Worm (Caenorhabditis elegans) whole organism, young adult: ENCODE measurements around the gene pcrg-1.

ENCODE experiments used
- B0019.2 ChIP-seq: fragments of 200-800 bp; sonication (Bioruptor generic); conservative IDR thresholded peaks from 2 replicates; pipeline ENCODE4 v1.3.6; 2022; ENCODE audit warnings: missing genetic modification reagents, missing genetic modification characterization, missing compliant biosample characterization
- B0035.1 ChIP-seq: sonication (generic microtip); optimal IDR thresholded peaks from 2 replicates; lab custom pipeline; 2016; ENCODE audit warnings: missing genetic modification characterization, mild to moderate bottlenecking, missing compliant biosample characterization, missing genotype, missing genetic modification reagents
- F52B5.7 ChIP-seq: sonication (generic microtip); optimal IDR thresholded peaks from 2 replicates; lab custom pipeline; 2016; ENCODE audit warnings: mild to moderate bottlenecking, missing genetic modification characterization, missing compliant biosample characterization
- F57A8.1 ChIP-seq: fragments of 200-800 bp; sonication (Bioruptor generic); optimal IDR thresholded peaks from 2 replicates; lab custom pipeline; 2018; ENCODE audit warnings: mild to moderate bottlenecking, missing genetic modification characterization, moderate library complexity, missing compliant biosample characterization
- F57C9.4 ChIP-seq: sonication (generic microtip); optimal IDR thresholded peaks from 2 replicates; lab custom pipeline; 2017; ENCODE audit warnings: mild to moderate bottlenecking, missing genetic modification characterization, missing compliant biosample characterization
- Y56A3A.18 ChIP-seq: fragments of 200-800 bp; sonication (Bioruptor generic); IDR thresholded peaks from 2 replicates; pipeline ENCODE4 v1.3.6; 2022; ENCODE audit warnings: missing genetic modification reagents, missing genetic modification characterization, missing compliant biosample characterization
- Y79H2A.3 ChIP-seq: fragments of 200-800 bp; sonication (Bioruptor generic); conservative IDR thresholded peaks from 2 replicates; pipeline ENCODE4 v1.3.6; 2022; ENCODE audit warnings: missing genetic modification reagents, missing genetic modification characterization, missing compliant biosample characterization
- ZK185.1 ChIP-seq: sonication (generic microtip); optimal IDR thresholded peaks from 2 replicates; lab custom pipeline; 2016; ENCODE audit warnings: mild to moderate bottlenecking, missing genetic modification characterization, missing compliant biosample characterization; ENCODE audit not compliant: poor library complexity, severe bottlenecking
- aptf-3 ChIP-seq: fragments of 200-800 bp; sonication (Bioruptor generic); IDR thresholded peaks from 2 replicates; pipeline ENCODE4 v1.3.6; 2022; ENCODE audit warnings: missing genetic modification characterization, missing compliant biosample characterization
- atf-7 ChIP-seq: sonication (generic microtip); optimal IDR thresholded peaks from 2 replicates; lab custom pipeline; 2017; ENCODE audit warnings: mild to moderate bottlenecking, missing genetic modification characterization, missing compliant biosample characterization
- athp-1 ChIP-seq: sonication (generic microtip); optimal IDR thresholded peaks from 2 replicates; lab custom pipeline; 2017; ENCODE audit warnings: mild to moderate bottlenecking, missing genetic modification characterization, missing compliant biosample characterization
- attf-3 ChIP-seq: fragments of 200-800 bp; sonication (Bioruptor generic); conservative IDR thresholded peaks from 2 replicates; pipeline ENCODE4 v1.3.6; 2022; ENCODE audit warnings: missing genetic modification reagents, missing genetic modification characterization, missing compliant biosample characterization
- bed-2 ChIP-seq: fragments of 200-800 bp; sonication (Bioruptor generic); IDR thresholded peaks from 2 replicates; pipeline ENCODE4 v1.3.6; 2022; ENCODE audit warnings: missing genetic modification reagents, missing genetic modification characterization, missing compliant biosample characterization
- ccch-3 ChIP-seq: fragments of 200-800 bp; sonication (Bioruptor generic); optimal IDR thresholded peaks from 2 replicates; lab custom pipeline; 2018; ENCODE audit warnings: mild to moderate bottlenecking, missing genetic modification characterization, missing compliant biosample characterization
- cebp-1 ChIP-seq, 2 experiments: fragments of 200-800 bp in 1 of 2; sonication (Bioruptor generic) in 1 of 2; sonication (generic microtip) in 1 of 2; IDR thresholded peaks in 1 of 2; optimal IDR thresholded peaks in 1 of 2; 2 replicates each; pipeline versions ENCODE4 v1.3.6 to Lab custom; 2017 to 2022; ENCODE audit warnings: missing compliant biosample characterization in 2 of 2, missing genetic modification characterization in 2 of 2, mild to moderate bottlenecking in 1 of 2, missing genetic modification reagents in 1 of 2, moderate library complexity in 1 of 2
- ceh-79 ChIP-seq: sonication (generic microtip); optimal IDR thresholded peaks from 2 replicates; lab custom pipeline; 2017; ENCODE audit warnings: mild to moderate bottlenecking, missing genetic modification characterization, missing compliant biosample characterization
- chd-7 ChIP-seq: sonication (generic microtip); optimal IDR thresholded peaks from 2 replicates; lab custom pipeline; 2016; ENCODE audit warnings: mild to moderate bottlenecking, missing genetic modification characterization, moderate library complexity, missing compliant biosample characterization
- dox-1 ChIP-seq: fragments of 200-800 bp; sonication (Bioruptor generic); IDR thresholded peaks from 2 replicates; pipeline ENCODE4 v1.3.6; 2022; ENCODE audit warnings: missing genetic modification reagents, missing genetic modification characterization, missing compliant biosample characterization
- fkh-3 ChIP-seq: sonication (generic microtip); optimal IDR thresholded peaks from 2 replicates; lab custom pipeline; 2016; ENCODE audit warnings: mild to moderate bottlenecking, missing genetic modification characterization, missing compliant biosample characterization
- gei-17 ChIP-seq: fragments of 200-800 bp; sonication (Bioruptor generic); optimal IDR thresholded peaks from 2 replicates; lab custom pipeline; 2018; ENCODE audit warnings: mild to moderate bottlenecking, missing genetic modification characterization, missing compliant biosample characterization
- hmg-1.2 ChIP-seq: fragments of 200-800 bp; sonication (Bioruptor generic); IDR thresholded peaks from 2 replicates; pipeline ENCODE4 v1.3.6; 2022; ENCODE audit warnings: missing genetic modification reagents, missing genetic modification characterization, missing compliant biosample characterization
- hmg-20 ChIP-seq: fragments of 200-800 bp; sonication (Bioruptor generic); IDR thresholded peaks from 2 replicates; pipeline ENCODE4 v1.3.6; 2022; ENCODE audit warnings: missing genetic modification reagents, missing genetic modification characterization, missing compliant biosample characterization
- hrde-1 ChIP-seq: sonication (generic microtip); optimal IDR thresholded peaks from 2 replicates; lab custom pipeline; 2016; ENCODE audit warnings: missing genetic modification characterization, mild to moderate bottlenecking, missing compliant biosample characterization, moderate library complexity, missing genotype, missing genetic modification reagents, borderline replicate concordance
- mcd-1 ChIP-seq: fragments of 200-800 bp; sonication (Bioruptor generic); IDR thresholded peaks from 2 replicates; pipeline ENCODE4 v1.3.6; 2022; ENCODE audit warnings: missing genetic modification reagents, missing genetic modification characterization, missing compliant biosample characterization
- nfya-2 ChIP-seq: fragments of 200-800 bp; sonication (Bioruptor generic); IDR thresholded peaks from 2 replicates; pipeline ENCODE4 v1.3.6; 2022; ENCODE audit warnings: missing genetic modification reagents, missing genetic modification characterization, missing compliant biosample characterization
- nhr-179 ChIP-seq: sonication (generic microtip); optimal IDR thresholded peaks from 2 replicates; lab custom pipeline; 2016; ENCODE audit warnings: mild to moderate bottlenecking, missing genetic modification characterization, missing compliant biosample characterization
- nhr-27 ChIP-seq: fragments of 200-800 bp; sonication (Bioruptor generic); optimal IDR thresholded peaks from 2 replicates; lab custom pipeline; 2018; ENCODE audit warnings: mild to moderate bottlenecking, missing genetic modification characterization, moderate library complexity, missing compliant biosample characterization
- rcor-1 ChIP-seq: fragments of 200-800 bp; sonication (Bioruptor generic); IDR thresholded peaks from 2 replicates; pipeline ENCODE4 v1.3.6; 2022; ENCODE audit warnings: missing genetic modification reagents, missing genetic modification characterization, missing compliant biosample characterization
- repo-1 ChIP-seq: sonication (generic microtip); optimal IDR thresholded peaks from 2 replicates; lab custom pipeline; 2017; ENCODE audit warnings: mild to moderate bottlenecking, missing genetic modification characterization, missing compliant biosample characterization
- sdz-38 ChIP-seq: sonication (generic microtip); optimal IDR thresholded peaks from 2 replicates; lab custom pipeline; 2016; ENCODE audit warnings: missing genotype, missing genetic modification characterization, missing compliant biosample characterization
- sea-2 ChIP-seq: fragments of 200-800 bp; sonication (Bioruptor generic); IDR thresholded peaks from 2 replicates; pipeline ENCODE4 v1.3.6; 2022; ENCODE audit warnings: missing genetic modification characterization, missing compliant biosample characterization
- snpc-1.1 ChIP-seq: sonication (generic microtip); optimal IDR thresholded peaks from 2 replicates; lab custom pipeline; 2017; ENCODE audit warnings: missing genetic modification characterization, mild to moderate bottlenecking, missing compliant biosample characterization, antibody characterized with exemption, moderate library complexity, missing genotype, missing genetic modification reagents; ENCODE audit not compliant: insufficient read depth
- xnd-1 ChIP-seq: sonication (generic microtip); optimal IDR thresholded peaks from 2 replicates; lab custom pipeline; 2016; ENCODE audit warnings: missing genotype, missing genetic modification reagents, missing genetic modification characterization, missing compliant biosample characterization
- zim-3 ChIP-seq: sonication (generic microtip); optimal IDR thresholded peaks from 2 replicates; lab custom pipeline; 2017; ENCODE audit warnings: mild to moderate bottlenecking, missing genetic modification characterization, moderate library complexity, missing compliant biosample characterization
- ztf-22 ChIP-seq: fragments of 200-800 bp; sonication (Bioruptor generic); optimal IDR thresholded peaks from 2 replicates; lab custom pipeline; 2018; ENCODE audit warnings: mild to moderate bottlenecking, missing genetic modification characterization, moderate library complexity, missing compliant biosample characterization
- ztf-3 ChIP-seq: fragments of 200-800 bp; sonication (Bioruptor generic); optimal IDR thresholded peaks from 2 replicates; lab custom pipeline; 2018; ENCODE audit warnings: mild to moderate bottlenecking, missing genetic modification characterization, missing compliant biosample characterization

The pcrg-1 gene

ce11 chrII:7186117-7186516 lies 14.2 kb upstream of the pcrg-1 start:
- no peak for TF ChIP-seq B0035.1 (tag; lab: Kevin White, UChicago)
- no peak for TF ChIP-seq nhr-27 (tag; lab: Kevin White, UChicago)
- no peak for TF ChIP-seq ceh-79 (tag; lab: Kevin White, UChicago)
- no peak for TF ChIP-seq athp-1 (tag; lab: Kevin White, UChicago)
- no peak for TF ChIP-seq rcor-1 (GFP tag; lab: Robert Waterston, UW)
- no peak for TF ChIP-seq attf-3 (GFP tag; lab: Robert Waterston, UW)
- no peak for TF ChIP-seq nfya-2 (GFP tag; lab: Robert Waterston, UW)
- no peak for TF ChIP-seq F52B5.7 (tag; lab: Kevin White, UChicago)
- TF ChIP-seq cebp-1 (GFP tag; IDR thresholded peaks at IDR 0.05; lab: Robert Waterston, UW) = no peak
- no peak for TF ChIP-seq cebp-1 (tag; optimal IDR thresholded peaks at IDR 0.05; lab: Kevin White, UChicago)
- no peak for TF ChIP-seq F57C9.4 (tag; lab: Kevin White, UChicago)
- no peak for TF ChIP-seq chd-7
- no peak for TF ChIP-seq atf-7 (tag; lab: Kevin White, UChicago)
- TF ChIP-seq ztf-3 (GFP tag; lab: Kevin White, UChicago) = no peak
- TF ChIP-seq B0019.2 = no peak
- TF ChIP-seq ztf-22 (GFP tag; lab: Kevin White, UChicago) = no peak

DNA sequence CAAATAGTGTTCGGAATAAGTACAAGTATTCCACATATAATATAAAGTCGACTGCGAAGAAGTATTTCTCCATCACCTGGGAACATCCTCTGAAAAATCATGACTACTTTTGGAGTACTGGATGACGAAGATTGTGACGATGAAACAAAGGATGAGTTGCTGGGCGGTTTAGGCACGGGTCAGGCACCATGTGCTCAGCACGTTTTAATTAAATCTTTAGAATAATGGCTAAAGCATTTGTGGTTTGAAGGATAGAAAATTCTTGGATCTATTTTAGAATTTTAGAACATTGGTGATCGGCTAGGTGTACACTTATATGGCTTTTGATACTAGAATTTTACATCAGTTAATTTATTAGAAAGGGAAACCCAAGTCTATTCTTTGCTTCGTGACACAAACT lies 13.2 kb upstream of the pcrg-1 start, which contains the start of gene C27H5.6:
TSS of gene C27H5.6 (minus strand) at position 101 of the 400 bp plus-strand sequence.
- TF ChIP-seq hmg-1.2 (GFP tag; lab: Robert Waterston, UW) (no peak), ZK185.1 (no peak), xnd-1 (tag; lab: Kevin White, UChicago) (no peak), F57A8.1 (GFP tag; lab: Kevin White, UChicago) (no peak), sea-2 (GFP tag; lab: Robert Waterston, UW) (no peak), repo-1 (tag; lab: Kevin White, UChicago) (no peak), fkh-3 (no peak), dox-1 (GFP tag; lab: Robert Waterston, UW) (no peak), aptf-3 (GFP tag; lab: Robert Waterston, UW) (no peak), gei-17 (no peak), hmg-20 (no peak), mcd-1 (GFP tag; lab: Robert Waterston, UW) (no peak), hrde-1 (no peak)

- TF ChIP-seq F57A8.1 (GFP tag; lab: Kevin White, UChicago) = no peak
- TF ChIP-seq zim-3 (tag; lab: Kevin White, UChicago) = no peak
- no peak for TF ChIP-seq Y56A3A.18 (GFP tag; lab: Robert Waterston, UW)
- no peak for TF ChIP-seq nhr-179 (tag; lab: Kevin White, UChicago)
- TF ChIP-seq chd-7 = no peak
- no peak for TF ChIP-seq ccch-3 (GFP tag; lab: Kevin White, UChicago)
- TF ChIP-seq bed-2 (GFP tag; lab: Robert Waterston, UW) = no peak
- TF ChIP-seq snpc-1.1 (tag; lab: Kevin White, UChicago) = no peak
- TF ChIP-seq sdz-38 (tag; lab: Kevin White, UChicago) = no peak
- TF ChIP-seq Y79H2A.3 (GFP tag; lab: Robert Waterston, UW) = no peak
- TF ChIP-seq hrde-1 = no peak
These were observed 11.2 kb upstream of the pcrg-1 start, which contains the start of gene E04F6.4 for ce11 chrII:7189120-7189519. TSS of gene E04F6.4 (plus strand) at chrII:7189420.
